Worm (Caenorhabditis elegans) whole organism, young adult: Measurements from ENCODE around the gene Y48A6B.14.

Experiments
- F37B4.10 ChIP-seq: fragments of 200-800 bp; sonication (Bioruptor generic); IDR thresholded peaks from 2 replicates; pipeline ENCODE4 v1.3.6; 2022; ENCODE audit warnings: missing genetic modification characterization, missing compliant biosample characterization
- bed-2 ChIP-seq: fragments of 200-800 bp; sonication (Bioruptor generic); IDR thresholded peaks from 2 replicates; pipeline ENCODE4 v1.3.6; 2022; ENCODE audit warnings: missing genetic modification reagents, missing genetic modification characterization, missing compliant biosample characterization
- ccch-3 ChIP-seq: fragments of 200-800 bp; sonication (Bioruptor generic); optimal IDR thresholded peaks from 2 replicates; lab custom pipeline; 2018; ENCODE audit warnings: mild to moderate bottlenecking, missing genetic modification characterization, missing compliant biosample characterization
- dox-1 ChIP-seq: fragments of 200-800 bp; sonication (Bioruptor generic); IDR thresholded peaks from 2 replicates; pipeline ENCODE4 v1.3.6; 2022; ENCODE audit warnings: missing genetic modification reagents, missing genetic modification characterization, missing compliant biosample characterization
- nfya-1 ChIP-seq: sonication (generic microtip); optimal IDR thresholded peaks from 2 replicates; lab custom pipeline; 2017; ENCODE audit warnings: antibody characterized with exemption, missing compliant biosample characterization, missing genetic modification characterization, borderline replicate concordance; ENCODE audit not compliant: insufficient read depth
- nfya-2 ChIP-seq: fragments of 200-800 bp; sonication (Bioruptor generic); IDR thresholded peaks from 2 replicates; pipeline ENCODE4 v1.3.6; 2022; ENCODE audit warnings: missing genetic modification reagents, missing genetic modification characterization, missing compliant biosample characterization
- nhr-90 ChIP-seq: sonication (generic microtip); optimal IDR thresholded peaks from 2 replicates; lab custom pipeline; 2016; ENCODE audit warnings: missing genotype, mild to moderate bottlenecking, missing genetic modification characterization, missing compliant biosample characterization
- pha-4 ChIP-seq: fragments of 150-350 bp; sonication (generic microtip); optimal IDR thresholded peaks from 2 replicates; lab custom pipeline; 2014; ENCODE audit warnings: missing biosample characterization, missing genetic modification reagents, missing genetic modification characterization
- snpc-1.3 ChIP-seq: sonication (generic microtip); optimal IDR thresholded peaks from 2 replicates; lab custom pipeline; 2017; ENCODE audit warnings: missing genetic modification characterization, mild to moderate bottlenecking, missing compliant biosample characterization, antibody characterized with exemption, moderate library complexity, missing genotype, missing genetic modification reagents; ENCODE audit not compliant: insufficient read depth
- somi-1 ChIP-seq: fragments of 200-800 bp; sonication (Bioruptor generic); optimal IDR thresholded peaks from 2 replicates; lab custom pipeline; 2018; ENCODE audit warnings: mild to moderate bottlenecking, missing genetic modification characterization, missing compliant biosample characterization
- ztf-26 ChIP-seq: sonication (generic microtip); optimal IDR thresholded peaks from 2 replicates; lab custom pipeline; 2017; ENCODE audit warnings: missing genetic modification characterization, missing compliant biosample characterization

ce11 chrIII:11053603-11054002 lies 22.2 kb downstream of the Y48A6B.14 start:
- TF ChIP-seq ztf-26 (no peak), somi-1 (GFP tag; lab: Kevin White, UChicago) (no peak), nfya-1 (tag; lab: Kevin White, UChicago) (no peak), pha-4 (tag; lab: Kevin White, UChicago) (no peak), dox-1 (GFP tag; lab: Robert Waterston, UW) (no peak), F37B4.10 (GFP tag; lab: Robert Waterston, UW) (no peak), ccch-3 (GFP tag; lab: Kevin White, UChicago) (no peak), bed-2 (no peak), nhr-90 (tag; lab: Kevin White, UChicago) (no peak), snpc-1.3 (no peak), nfya-2 (GFP tag; lab: Robert Waterston, UW) (no peak)
